Fruit fly (Drosophila melanogaster) whole organism, embryonic: ENCODE measurements around the gene topi.

Source experiments
- Adf1 ChIP-seq: fragments of 200-800 bp; sonication (Bioruptor generic); IDR thresholded peaks from 2 replicates; pipeline ENCODE4 v1.3.6; 2022; ENCODE audit warnings: missing biosample characterization, missing genetic modification characterization
- CG10267 ChIP-seq: fragments of 200-800 bp; sonication (Bioruptor generic); optimal IDR thresholded peaks from 2 replicates; lab custom pipeline; 2018; ENCODE audit warnings: missing biosample characterization, mild to moderate bottlenecking, missing genetic modification characterization, moderate library complexity
- CG10321 ChIP-seq: fragments of 200-800 bp; sonication (Bioruptor generic); IDR thresholded peaks from 2 replicates; pipeline ENCODE4 v1.3.6; 2022; ENCODE audit warnings: missing biosample characterization, missing genetic modification characterization
- CG10565 ChIP-seq: fragments of 200-800 bp; sonication (Bioruptor generic); optimal IDR thresholded peaks from 3 replicates; lab custom pipeline; 2016; ENCODE audit warnings: missing biosample characterization, mild to moderate bottlenecking, missing genetic modification characterization
- CG12236 ChIP-seq: fragments of 200-800 bp; sonication (Bioruptor generic); optimal IDR thresholded peaks from 2 replicates; lab custom pipeline; 2016; ENCODE audit warnings: missing biosample characterization, missing genetic modification characterization
- CG12391 ChIP-seq: fragments of 200-800 bp; sonication (Bioruptor generic); optimal IDR thresholded peaks from 3 replicates; lab custom pipeline; 2018; ENCODE audit warnings: missing biosample characterization, mild to moderate bottlenecking, missing genetic modification characterization, moderate library complexity
- CG12659 ChIP-seq: fragments of 200-800 bp; sonication (Bioruptor generic); optimal IDR thresholded peaks from 3 replicates; lab custom pipeline; 2017; ENCODE audit warnings: mild to moderate bottlenecking, missing biosample characterization, missing genetic modification reagents, missing genetic modification characterization
- CG13424 ChIP-seq: fragments of 200-800 bp; sonication (Bioruptor generic); optimal IDR thresholded peaks from 2 replicates; lab custom pipeline; 2019; ENCODE audit warnings: missing biosample characterization, mild to moderate bottlenecking, missing genetic modification characterization, moderate library complexity
- CG15011 ChIP-seq: fragments of 200-800 bp; sonication (Bioruptor generic); optimal IDR thresholded peaks from 3 replicates; lab custom pipeline; 2018; ENCODE audit warnings: missing biosample characterization, mild to moderate bottlenecking, missing genetic modification characterization
- CG1647 ChIP-seq: fragments of 200-800 bp; sonication (Bioruptor generic); optimal IDR thresholded peaks from 3 replicates; lab custom pipeline; 2016; ENCODE audit warnings: missing biosample characterization, missing genetic modification characterization
- CG17568 ChIP-seq: fragments of 200-800 bp; sonication (Bioruptor generic); optimal IDR thresholded peaks from 2 replicates; lab custom pipeline; 2018; ENCODE audit warnings: missing biosample characterization, mild to moderate bottlenecking, missing genetic modification characterization, moderate library complexity
- CG18599 ChIP-seq: fragments of 200-800 bp; sonication (Bioruptor generic); optimal IDR thresholded peaks from 3 replicates; lab custom pipeline; 2017; ENCODE audit warnings: missing biosample characterization, missing genetic modification characterization, mild to moderate bottlenecking, moderate library complexity, missing genetic modification reagents
- CG32767 ChIP-seq: fragments of 200-800 bp; sonication (Bioruptor generic); IDR thresholded peaks from 2 replicates; pipeline ENCODE4 v1.3.6; 2022; ENCODE audit warnings: missing biosample characterization, missing genetic modification characterization
- CG3281 ChIP-seq: fragments of 200-800 bp; sonication (Bioruptor generic); optimal IDR thresholded peaks from 3 replicates; lab custom pipeline; 2017; ENCODE audit warnings: missing biosample characterization, mild to moderate bottlenecking, missing genetic modification characterization
- CG3407 ChIP-seq: fragments of 200-800 bp; sonication (Bioruptor generic); optimal IDR thresholded peaks from 2 replicates; lab custom pipeline; 2018; ENCODE audit warnings: missing biosample characterization, mild to moderate bottlenecking, missing genetic modification characterization
- CG3726 ChIP-seq: fragments of 200-800 bp; sonication (Bioruptor generic); IDR thresholded peaks from 3 replicates; pipeline ENCODE4, ENCODE4 v1.3.6; 2022; ENCODE audit warnings: missing biosample characterization, missing genetic modification characterization
- CG4424 ChIP-seq: fragments of 200-800 bp; sonication (Bioruptor generic); optimal IDR thresholded peaks from 3 replicates; lab custom pipeline; 2016; ENCODE audit warnings: missing biosample characterization, missing genetic modification characterization
- CG4707 ChIP-seq: fragments of 200-800 bp; sonication (Bioruptor generic); optimal IDR thresholded peaks from 2 replicates; lab custom pipeline; 2018; ENCODE audit warnings: missing biosample characterization, mild to moderate bottlenecking, missing genetic modification characterization, moderate library complexity
- CG6272 ChIP-seq: fragments of 200-800 bp; sonication (Bioruptor generic); IDR thresholded peaks from 2 replicates; pipeline ENCODE4 v1.3.6; 2022; ENCODE audit warnings: missing biosample characterization, missing genetic modification characterization
- CG6765 ChIP-seq: fragments of 200-800 bp; sonication (Bioruptor generic); optimal IDR thresholded peaks from 3 replicates; lab custom pipeline; 2017; ENCODE audit warnings: missing biosample characterization, mild to moderate bottlenecking, missing genetic modification characterization
- CG6813 ChIP-seq: fragments of 200-800 bp; sonication (Bioruptor generic); optimal IDR thresholded peaks from 2 replicates; lab custom pipeline; 2017; ENCODE audit warnings: missing biosample characterization, missing genetic modification characterization, mild to moderate bottlenecking, moderate library complexity, missing genetic modification reagents
- CG7357 ChIP-seq: fragments of 200-800 bp; sonication (Bioruptor generic); IDR thresholded peaks from 3 replicates; pipeline ENCODE4 v1.3.6; 2022; ENCODE audit warnings: missing biosample characterization, missing genetic modification characterization
- CG8944 ChIP-seq: fragments of 200-800 bp; sonication (Bioruptor generic); optimal IDR thresholded peaks from 3 replicates; lab custom pipeline; 2016; ENCODE audit warnings: missing biosample characterization, missing genetic modification characterization
- CG9876 ChIP-seq: fragments of 200-800 bp; sonication (Bioruptor generic); optimal IDR thresholded peaks from 2 replicates; lab custom pipeline; 2016; ENCODE audit warnings: missing biosample characterization, missing genetic modification characterization
- Dp ChIP-seq: fragments of 200-800 bp; sonication (Bioruptor generic); optimal IDR thresholded peaks from 2 replicates; lab custom pipeline; 2018; ENCODE audit warnings: missing biosample characterization, mild to moderate bottlenecking, missing genetic modification characterization, moderate library complexity
- GATAe ChIP-seq: fragments of 200-800 bp; sonication (Bioruptor generic); conservative IDR thresholded peaks from 2 replicates; pipeline ENCODE4 v1.3.6; 2022; ENCODE audit warnings: missing biosample characterization, missing genetic modification characterization
- Gug ChIP-seq: fragments of 200-800 bp; sonication (Bioruptor generic); IDR thresholded peaks from 4 replicates; pipeline ENCODE4 v1.3.6; 2022; ENCODE audit warnings: missing biosample characterization, missing genetic modification characterization
- HLH54F ChIP-seq: fragments of 200-800 bp; sonication (Bioruptor generic); optimal IDR thresholded peaks from 3 replicates; lab custom pipeline; 2016; ENCODE audit warnings: missing biosample characterization, missing genetic modification characterization
- Hr51 ChIP-seq, 2 experiments: fragments of 200-800 bp; sonication (Bioruptor generic); optimal IDR thresholded peaks; 2 replicates in 1 of 2; 3 replicates in 1 of 2; lab custom pipeline; 2016 to 2018; ENCODE audit warnings: missing biosample characterization in 2 of 2, missing genetic modification characterization in 2 of 2, mild to moderate bottlenecking in 1 of 2, moderate library complexity in 1 of 2
- Mad ChIP-seq: fragments of 200-800 bp; sonication (Bioruptor generic); optimal IDR thresholded peaks from 2 replicates; lab custom pipeline; 2016; ENCODE audit warnings: missing biosample characterization, missing genetic modification characterization
- Mrtf ChIP-seq: fragments of 200-800 bp; sonication (Bioruptor generic); IDR thresholded peaks from 3 replicates; pipeline ENCODE4 v1.3.6; 2022; ENCODE audit warnings: missing biosample characterization, missing genetic modification characterization
- Nf-YC ChIP-seq: fragments of 200-800 bp; optimal IDR thresholded peaks from 3 replicates; lab custom pipeline; 2019; ENCODE audit warnings: missing biosample characterization, mild to moderate bottlenecking, missing genetic modification characterization, moderate library complexity
- Side ChIP-seq: fragments of 200-800 bp; sonication (Bioruptor generic); optimal IDR thresholded peaks from 2 replicates; lab custom pipeline; 2016; ENCODE audit warnings: missing biosample characterization, missing genetic modification characterization
- Ssrp ChIP-seq: fragments of 200-800 bp; sonication (Bioruptor generic); optimal IDR thresholded peaks from 2 replicates; lab custom pipeline; 2018; ENCODE audit warnings: missing biosample characterization, mild to moderate bottlenecking, missing genetic modification characterization, moderate library complexity
- al ChIP-seq: fragments of 200-800 bp; sonication (Bioruptor generic); IDR thresholded peaks from 2 replicates; pipeline ENCODE4 v1.3.6; 2022; ENCODE audit warnings: missing biosample characterization, missing genetic modification characterization
- aop ChIP-seq: fragments of 200-800 bp; sonication (Bioruptor generic); IDR thresholded peaks from 2 replicates; pipeline ENCODE4 v1.3.6; 2022; ENCODE audit warnings: missing biosample characterization, missing genetic modification characterization
- cwo ChIP-seq: fragments of 200-800 bp; sonication (Bioruptor generic); optimal IDR thresholded peaks from 3 replicates; lab custom pipeline; 2017; ENCODE audit warnings: missing biosample characterization, missing genetic modification characterization, mild to moderate bottlenecking, moderate library complexity, missing genetic modification reagents
- dpn ChIP-seq, 2 experiments: fragments of 200-800 bp; sonication (Bioruptor generic); optimal IDR thresholded peaks; 3 replicates each; lab custom pipeline; 2016; ENCODE audit warnings: missing biosample characterization in 2 of 2, missing genetic modification characterization in 2 of 2
- fd102C ChIP-seq: fragments of 200-800 bp; sonication (Bioruptor generic); optimal IDR thresholded peaks from 2 replicates; lab custom pipeline; 2018; ENCODE audit warnings: missing biosample characterization, mild to moderate bottlenecking, missing genetic modification characterization, moderate library complexity
- her ChIP-seq: fragments of 200-800 bp; sonication (Bioruptor generic); optimal IDR thresholded peaks from 2 replicates; lab custom pipeline; 2016; ENCODE audit warnings: missing biosample characterization, missing genetic modification characterization
- insv ChIP-seq, 2 experiments: fragments of 200-800 bp; sonication (Bioruptor generic); optimal IDR thresholded peaks; 3 replicates each; lab custom pipeline; 2016 to 2018; ENCODE audit warnings: missing biosample characterization in 2 of 2, missing genetic modification characterization in 2 of 2
- kay ChIP-seq: fragments of 200-800 bp; sonication (Bioruptor generic); optimal IDR thresholded peaks from 2 replicates; lab custom pipeline; 2016; ENCODE audit warnings: missing biosample characterization, missing genetic modification characterization
- knrl ChIP-seq: fragments of 200-800 bp; sonication (Bioruptor generic); IDR thresholded peaks from 3 replicates; pipeline ENCODE4 v1.3.6; 2022; ENCODE audit warnings: missing biosample characterization, missing genetic modification characterization; ENCODE audit not compliant: partially characterized antibody
- lab ChIP-seq: fragments of 200-800 bp; sonication (Bioruptor generic); optimal IDR thresholded peaks from 3 replicates; lab custom pipeline; 2017; ENCODE audit warnings: missing biosample characterization, missing genetic modification characterization, mild to moderate bottlenecking, moderate library complexity, missing genetic modification reagents
- onecut ChIP-seq: fragments of 200-800 bp; sonication (Bioruptor generic); IDR thresholded peaks from 2 replicates; pipeline ENCODE4 v1.3.6; 2022; ENCODE audit warnings: missing biosample characterization, missing genetic modification characterization
- slou ChIP-seq: fragments of 200-800 bp; sonication (Bioruptor generic); optimal IDR thresholded peaks from 3 replicates; lab custom pipeline; 2016; ENCODE audit warnings: missing biosample characterization, missing genetic modification characterization
- slp2 ChIP-seq: fragments of 200-800 bp; sonication (Bioruptor generic); optimal IDR thresholded peaks from 2 replicates; lab custom pipeline; 2016; ENCODE audit warnings: missing biosample characterization, missing genetic modification characterization
- sr ChIP-seq: fragments of 200-800 bp; sonication (Bioruptor generic); IDR thresholded peaks from 3 replicates; pipeline ENCODE4 v1.3.6; 2022; ENCODE audit warnings: missing biosample characterization, missing genetic modification characterization
- stc ChIP-seq: fragments of 200-800 bp; sonication (Bioruptor generic); IDR thresholded peaks from 2 replicates; pipeline ENCODE4 v1.3.6; 2022; ENCODE audit warnings: missing biosample characterization, missing genetic modification characterization
- wek ChIP-seq: fragments of 200-800 bp; sonication (Bioruptor generic); optimal IDR thresholded peaks from 3 replicates; lab custom pipeline; 2018; ENCODE audit warnings: missing biosample characterization, mild to moderate bottlenecking, missing genetic modification characterization, moderate library complexity
- yki ChIP-seq: fragments of >200 bp; optimal IDR thresholded peaks from 3 replicates; lab custom pipeline; 2018

The topi gene

dm6 chr3R:9791177-9791806 is 16.4 kb downstream of the topi start, which contains the start of the genes CG12945 and CG8507 (continued):
- TF ChIP-seq Mrtf (no peak), Adf1 (no peak), onecut (GFP tag; lab: Robert Waterston, UW) (no peak), CG1647 (GFP tag; lab: Kevin White, UChicago) (no peak), GATAe (GFP tag; lab: Robert Waterston, UW) (no peak), cwo (GFP tag; lab: Kevin White, UChicago) (no peak), stc (no peak), CG6272 (GFP tag; lab: Robert Waterston, UW) (no peak), al (GFP tag; lab: Robert Waterston, UW) (peak; percentile 37; the same call in 1 of the 2 replicates), slou (GFP tag; lab: Kevin White, UChicago) (no peak), insv (GFP tag; optimal IDR thresholded peaks at IDR 0.05; lab: Kevin White, UChicago) (no peak), CG12659 (GFP tag; lab: Kevin White, UChicago) (peak; percentile 68), CG4424 (no peak), CG10321 (no peak), CG10267 (tag; lab: Kevin White, UChicago) (peak; percentile 35), CG15011 (GFP tag; lab: Kevin White, UChicago) (no peak), CG12391 (tag; lab: Kevin White, UChicago) (peak; percentile 62), CG3281 (GFP tag; lab: Kevin White, UChicago) (peak; percentile 17), Gug (GFP tag; lab: Robert Waterston, UW) (peak; percentile 36; the same call in 1 of the 4 replicates), kay (peak; percentile 21), CG32767 (GFP tag; lab: Robert Waterston, UW) (no peak), wek (no peak), aop (GFP tag; lab: Robert Waterston, UW) (no peak), slp2 (GFP tag; lab: Kevin White, UChicago) (no peak), CG8944 (GFP tag; lab: Kevin White, UChicago) (no peak), fd102C (GFP tag; lab: Kevin White, UChicago) (no peak), CG10565 (GFP tag; lab: Kevin White, UChicago) (no peak), CG12236 (GFP tag; lab: Kevin White, UChicago) (no peak), CG3407 (GFP tag; lab: Kevin White, UChicago) (no peak), CG6765 (GFP tag; lab: Kevin White, UChicago) (no peak), Hr51 (GFP tag; optimal IDR thresholded peaks at IDR 0.05; lab: Kevin White, UChicago) (no peak), CG13424 (peak; percentile 67), HLH54F (peak; percentile 33), CG4707 (GFP tag; lab: Kevin White, UChicago) (no peak), Dp (GFP tag; lab: Kevin White, UChicago) (peak; percentile 32), CG3726 (GFP tag; lab: Robert Waterston, UW) (no peak), Side (GFP tag; lab: Kevin White, UChicago) (no peak), CG17568 (GFP tag; lab: Kevin White, UChicago) (no peak), Nf-YC (tag; lab: Kevin White, UChicago) (no peak), Ssrp (peak; percentile 28), CG9876 (GFP tag; lab: Kevin White, UChicago) (no peak), sr (GFP tag; lab: Robert Waterston, UW) (no peak), lab (GFP tag; lab: Kevin White, UChicago) (no peak), dpn (GFP tag; optimal IDR thresholded peaks at IDR 0.05; lab: Kevin White, UChicago) (peak; percentile 43), yki (lab: Kevin White, UChicago) (no peak), CG6813 (GFP tag; lab: Kevin White, UChicago) (no peak), Mad (GFP tag; lab: Kevin White, UChicago) (peak; percentile 39), knrl (GFP tag; lab: Robert Waterston, UW) (no peak), CG18599 (GFP tag; lab: Kevin White, UChicago) (no peak), CG7357 (no peak), her (GFP tag; lab: Kevin White, UChicago) (no peak)
